Fruit fly (Drosophila melanogaster): ENCODE results near the gene CG13029.

DNA sequence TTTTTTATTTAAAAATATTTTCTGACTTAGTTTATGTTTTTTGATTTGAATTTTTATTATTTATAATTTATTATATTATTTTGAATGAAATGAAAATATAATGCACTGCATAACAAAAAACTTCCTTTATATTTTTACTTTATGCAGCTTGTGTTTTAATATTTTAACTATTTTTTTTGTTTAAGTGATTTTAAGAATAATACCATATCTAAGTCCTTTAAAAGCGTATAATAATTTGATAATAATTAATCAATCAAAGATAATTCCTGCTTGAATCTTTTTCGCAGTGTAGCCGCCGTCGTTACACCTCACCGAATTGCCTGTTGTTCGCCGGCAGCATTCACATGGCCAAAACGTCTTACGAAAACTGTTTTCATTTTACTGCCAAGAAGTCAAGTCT lies 35.2 kb upstream of the CG13029 start:
- TF ChIP-seq CG10631 (GFP tag; optimal IDR thresholded peaks at IDR 0.05): peak; percentile 20
- TF ChIP-seq spab (GFP tag; optimal IDR thresholded peaks at IDR 0.05): no peak
- TF ChIP-seq Gug (GFP tag; IDR thresholded peaks at IDR 0.05): no peak
- no peak for TF ChIP-seq Sox102F (GFP tag; optimal IDR thresholded peaks at IDR 0.05)
- no peak for TF ChIP-seq dsx (GFP tag; optimal IDR thresholded peaks at IDR 0.05; ENCODE audit: poor library complexity, severe bottlenecking)
- no peak for TF ChIP-seq Eip75B (GFP tag; optimal IDR thresholded peaks at IDR 0.05)
- TF ChIP-seq CG4318 (GFP tag; optimal IDR thresholded peaks at IDR 0.05): no peak
- TF ChIP-seq CG32006 (GFP tag; optimal IDR thresholded peaks at IDR 0.05): peak; percentile 61
